Fruit fly (Drosophila melanogaster): ENCODE measurements around the gene Hmx.

Hmx gene

DNA sequence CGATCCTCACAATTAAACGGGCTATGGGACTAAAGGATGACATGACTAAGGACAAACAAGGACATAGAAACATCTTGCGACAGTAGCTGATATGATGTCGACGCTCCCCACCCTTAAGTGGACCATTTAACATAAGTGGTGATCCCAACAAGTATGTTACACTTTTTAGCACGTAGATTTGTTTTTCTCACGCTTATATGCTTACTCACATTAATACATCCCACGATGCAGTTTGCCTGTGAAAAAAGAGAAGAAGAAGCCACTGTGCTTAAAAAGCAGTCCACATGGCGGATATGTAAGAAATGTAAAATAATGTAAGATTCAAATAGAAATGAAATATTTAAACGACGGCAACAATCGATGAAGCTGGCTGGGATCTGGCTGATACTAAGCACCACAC lies 56.3 kb downstream of the Hmx start:
- no peak for TF ChIP-seq CG14050 (GFP tag; IDR thresholded peaks at IDR 0.05)
- TF ChIP-seq nom (GFP tag; optimal IDR thresholded peaks at IDR 0.05), result no peak
- TF ChIP-seq zen (tag; optimal IDR thresholded peaks at IDR 0.05), result no peak
- peak in 1 of 2 experiments; percentile 52 for TF ChIP-seq eve (GFP tag; optimal IDR thresholded peaks at IDR 0.05)
- no peak for TF ChIP-seq aop (GFP tag; IDR thresholded peaks at IDR 0.05)
- no peak for TF ChIP-seq Sox102F (GFP tag; optimal IDR thresholded peaks at IDR 0.05)
- TF ChIP-seq CG30431 (GFP tag; optimal IDR thresholded peaks at IDR 0.05), result no peak
- peak; percentile 59 for TF ChIP-seq CTCF (GFP tag; optimal IDR thresholded peaks at IDR 0.05)
- TF ChIP-seq trem (tag; optimal IDR thresholded peaks at IDR 0.05), result no peak
- no peak for TF ChIP-seq CoRest (tag; optimal IDR thresholded peaks at IDR 0.05)
- no peak for TF ChIP-seq CG30020 (tag; optimal IDR thresholded peaks at IDR 0.05)
- 0 out of 2 replicates have a peak, but pooled peaks have one; percentile 10 for TF ChIP-seq vvl (GFP tag; IDR thresholded peaks at IDR 0.05)
- TF ChIP-seq her (GFP tag; optimal IDR thresholded peaks at IDR 0.05), result no peak
- no peak for TF ChIP-seq CG15696 (tag; optimal IDR thresholded peaks at IDR 0.05)
- no peak for TF ChIP-seq CG6175 (GFP tag; IDR thresholded peaks at IDR 0.05)
- TF ChIP-seq CG15073 (GFP tag; optimal IDR thresholded peaks at IDR 0.05), result peak; percentile 82
- peak in 1 of 3 experiments; percentile 41 for TF ChIP-seq lola (GFP tag; optimal IDR thresholded peaks at IDR 0.05)
- no peak for TF ChIP-seq Hr51 (GFP tag; optimal IDR thresholded peaks at IDR 0.05)
- no peak for TF ChIP-seq Fer2 (tag; optimal IDR thresholded peaks at IDR 0.05)
- peak in 1 of 2 experiments; percentile 10 for TF ChIP-seq insv (GFP tag; optimal IDR thresholded peaks at IDR 0.05)
- peak; percentile 64 for TF ChIP-seq CG17385 (GFP tag; optimal IDR thresholded peaks at IDR 0.05)
- no peak for TF ChIP-seq CG3995 (GFP tag; optimal IDR thresholded peaks at IDR 0.05)
- TF ChIP-seq Pdp1 (GFP tag; optimal IDR thresholded peaks at IDR 0.05), result no peak
- no peak for TF ChIP-seq Xrp1 (GFP tag; IDR thresholded peaks at IDR 0.05)
- TF ChIP-seq onecut (GFP tag; IDR thresholded peaks at IDR 0.05), result no peak
- no peak for TF ChIP-seq Ada2b (GFP tag; IDR thresholded peaks at IDR 0.05)
- TF ChIP-seq CG2199 (GFP tag; IDR thresholded peaks at IDR 0.05), result 0 out of 3 replicates have a peak, but pooled peaks have one; percentile 16
- no peak for TF ChIP-seq dpn (GFP tag; optimal IDR thresholded peaks at IDR 0.05)
- no peak for TF ChIP-seq tna (GFP tag; IDR thresholded peaks at IDR 0.05; ENCODE audit: partially characterized antibody)
- peak; percentile 76 for TF ChIP-seq CG31365 (tag; optimal IDR thresholded peaks at IDR 0.05)
- peak; percentile 21 for TF ChIP-seq stwl (tag; optimal IDR thresholded peaks at IDR 0.05)
- TF ChIP-seq CG14965 (GFP tag; optimal IDR thresholded peaks at IDR 0.05; ENCODE audit: borderline replicate concordance), result no peak
- no peak for TF ChIP-seq CG7839 (tag; optimal IDR thresholded peaks at IDR 0.05)
- TF ChIP-seq ap (GFP tag; IDR thresholded peaks at IDR 0.05), result no peak
- TF ChIP-seq lbe (GFP tag; optimal IDR thresholded peaks at IDR 0.05), result no peak
- no peak for TF ChIP-seq Neu2 (GFP tag; optimal IDR thresholded peaks at IDR 0.05; ENCODE audit: borderline replicate concordance)
- TF ChIP-seq CG10321 (GFP tag; IDR thresholded peaks at IDR 0.05), result no peak
- no peak for TF ChIP-seq gem (tag; optimal IDR thresholded peaks at IDR 0.05)
- no peak for TF ChIP-seq Gug (GFP tag; IDR thresholded peaks at IDR 0.05)
- TF ChIP-seq Hand (GFP tag; optimal IDR thresholded peaks at IDR 0.05), result no peak
- no peak for TF ChIP-seq sc (optimal IDR thresholded peaks at IDR 0.05)
- TF ChIP-seq sc (GFP tag; optimal IDR thresholded peaks at IDR 0.05), result no peak
- TF ChIP-seq tgo (GFP tag; IDR thresholded peaks at IDR 0.05), result no peak
- TF ChIP-seq Mes4 (GFP tag; optimal IDR thresholded peaks at IDR 0.05), result no peak
- TF ChIP-seq twi (tag; optimal IDR thresholded peaks at IDR 0.05), result no peak
- no peak for TF ChIP-seq Ssrp (tag; optimal IDR thresholded peaks at IDR 0.05)
- no peak for TF ChIP-seq CG13775 (GFP tag; optimal IDR thresholded peaks at IDR 0.05)
- no peak for TF ChIP-seq HmgD (GFP tag; optimal IDR thresholded peaks at IDR 0.05)
- TF ChIP-seq sug (tag; optimal IDR thresholded peaks at IDR 0.05), result no peak
- no peak for TF ChIP-seq CG6272 (GFP tag; IDR thresholded peaks at IDR 0.05)
- no peak for TF ChIP-seq CG4707 (GFP tag; optimal IDR thresholded peaks at IDR 0.05)
